Worm (Caenorhabditis elegans) whole organism, late embryonic: ENCODE data around the gene F15B9.8.

ENCODE experiments used
- F13H6.1 ChIP-seq: sonication (generic microtip); optimal IDR thresholded peaks from 2 replicates; lab custom pipeline; 2016; ENCODE audit warnings: missing genetic modification characterization, missing compliant biosample characterization
- elt-4 ChIP-seq: sonication (generic microtip); optimal IDR thresholded peaks from 2 replicates; lab custom pipeline; 2016; ENCODE audit warnings: missing genetic modification characterization, missing compliant biosample characterization

- no peak for TF ChIP-seq F13H6.1 (tag; lab: Kevin White, UChicago)
- TF ChIP-seq elt-4 (tag; lab: Kevin White, UChicago), result no peak
Measured at ce11 chrV:13013158-13013557, 24.8 kb downstream of the F15B9.8 start, which contains the start of gene try-10.
